Worm (Caenorhabditis elegans) whole organism, L4/young adult: Measurements from ENCODE around the gene oac-46.

ENCODE experiments used
- W03F9.2 ChIP-seq: fragments of 150-350 bp; optimal IDR thresholded peaks from 2 replicates; lab custom pipeline; 2014; ENCODE audit warnings: missing biosample characterization, missing genetic modification characterization
- dao-5 ChIP-seq: sonication (generic microtip); optimal IDR thresholded peaks from 2 replicates; lab custom pipeline; 2016; ENCODE audit warnings: missing genotype, missing genetic modification characterization, moderate library complexity, missing compliant biosample characterization
- him-1 ChIP-seq: sonication (generic microtip); optimal IDR thresholded peaks from 2 replicates; lab custom pipeline; 2016; ENCODE audit warnings: missing genotype, missing genetic modification reagents, missing genetic modification characterization, missing compliant biosample characterization

Gene oac-46

DNA sequence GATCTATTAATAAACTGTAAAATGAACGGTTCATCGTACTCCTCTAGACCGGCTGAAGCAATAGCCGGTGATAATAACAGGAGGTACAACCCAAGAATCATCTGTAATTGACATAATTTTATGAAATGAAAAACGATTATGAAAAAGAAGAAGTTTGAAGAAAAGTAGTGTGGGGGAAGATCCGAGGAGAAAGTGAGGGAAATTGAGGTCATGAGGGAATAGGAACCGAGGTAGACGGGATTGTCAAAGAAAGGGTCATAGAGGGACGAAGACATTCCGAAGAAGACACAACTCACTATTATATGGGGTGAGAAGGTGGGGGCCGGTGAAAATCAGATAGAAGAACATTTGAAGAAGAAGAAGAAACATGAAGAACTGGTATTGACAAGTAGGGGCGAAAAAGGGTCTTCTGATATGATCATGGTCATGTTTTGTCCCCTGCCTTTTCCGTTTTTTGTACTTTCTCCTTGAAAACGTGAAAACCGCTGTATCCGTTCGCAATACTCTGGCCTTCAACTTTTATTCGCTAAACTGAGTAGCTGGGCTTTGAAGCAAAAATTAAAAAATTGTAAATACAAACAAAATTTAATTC is at the start of gene oac-46:
TSS of gene oac-46 (minus strand) at position 101 of the 592 bp plus-strand sequence.
- TF ChIP-seq dao-5 (tag; lab: Kevin White, UChicago), result no peak
- no peak for TF ChIP-seq him-1 (tag; lab: Kevin White, UChicago)
- no peak for TF ChIP-seq W03F9.2 (tag; lab: Kevin White, UChicago)

ce11 chrII:8899357-8899748 is 47.5 kb upstream of the oac-46 start:
- TF ChIP-seq dao-5 (tag; lab: Kevin White, UChicago) (no peak), W03F9.2 (tag; lab: Kevin White, UChicago) (no peak), him-1 (tag; lab: Kevin White, UChicago) (no peak)

DNA sequence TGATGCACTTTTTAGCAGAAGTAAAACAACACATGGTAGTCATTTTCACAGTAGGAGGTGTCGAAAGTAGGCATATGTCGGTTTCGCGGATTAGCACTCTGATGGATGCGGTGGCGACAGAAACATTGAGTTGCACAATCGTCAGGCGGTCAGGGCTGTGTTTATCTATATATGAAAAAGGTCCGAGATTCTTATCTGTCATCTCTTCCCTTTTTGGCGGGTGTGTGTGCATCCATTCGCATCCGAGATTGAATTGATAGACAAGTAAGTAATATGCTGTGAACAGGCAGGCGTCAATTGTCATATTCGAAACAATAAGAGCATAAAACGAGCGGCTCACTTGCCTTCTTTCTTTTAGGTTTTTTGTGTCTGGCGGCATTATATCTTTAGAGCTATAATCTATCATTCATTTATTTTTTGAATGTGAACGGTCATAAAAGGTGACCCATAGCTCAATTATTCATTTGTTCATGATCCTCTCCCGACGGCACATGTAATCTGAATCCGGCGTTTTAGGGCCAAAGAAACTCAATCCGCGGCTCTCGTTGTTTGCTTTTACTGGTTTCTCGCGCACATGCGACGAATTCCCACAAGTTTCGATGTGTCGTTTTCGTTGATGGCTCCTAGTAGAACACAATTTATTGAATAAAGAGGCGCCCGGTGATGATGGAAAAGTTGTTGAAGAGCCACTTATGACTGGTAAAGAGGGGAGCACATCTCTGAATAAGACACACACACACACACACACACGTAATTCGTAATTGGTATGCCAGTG is 46.9 kb upstream of the oac-46 start:
- TF ChIP-seq him-1 (tag; lab: Kevin White, UChicago) (no peak), dao-5 (tag; lab: Kevin White, UChicago) (no peak), W03F9.2 (tag; lab: Kevin White, UChicago) (no peak)

ce11 chrII:8897244-8897643 is 45.3 kb upstream of the oac-46 start:
- TF ChIP-seq him-1 (tag; lab: Kevin White, UChicago), result no peak
- TF ChIP-seq W03F9.2 (tag; lab: Kevin White, UChicago), result no peak

- TF ChIP-seq W03F9.2 (tag; lab: Kevin White, UChicago), result no peak
- no peak for TF ChIP-seq him-1 (tag; lab: Kevin White, UChicago)
- no peak for TF ChIP-seq dao-5 (tag; lab: Kevin White, UChicago)
These were observed 44.6 kb upstream of the oac-46 start, which contains the start of gene lat-1 for ce11 chrII:8896541-8896940. TSS of gene lat-1 (plus strand) at chrII:8896841.

DNA sequence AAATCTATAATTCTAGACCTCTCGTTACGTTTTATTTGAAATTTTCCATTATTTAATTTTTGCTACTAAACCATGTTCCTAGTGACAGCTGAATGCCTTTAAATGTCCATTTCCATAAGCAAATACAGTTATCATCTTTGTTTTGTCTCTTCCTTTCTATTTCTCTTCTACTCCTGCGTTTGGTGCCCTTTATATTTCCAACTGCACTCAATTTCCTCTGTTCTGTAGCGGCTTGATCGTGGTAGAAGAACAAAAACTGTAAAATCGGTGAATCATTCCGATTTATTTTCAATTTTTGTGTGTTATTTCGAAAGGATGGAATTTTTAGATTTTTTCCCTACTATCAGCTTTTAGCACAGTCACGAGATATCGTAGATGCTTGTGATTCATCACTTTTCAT is 44.0 kb upstream of the oac-46 start:
- TF ChIP-seq W03F9.2 (tag; lab: Kevin White, UChicago) (no peak), him-1 (tag; lab: Kevin White, UChicago) (no peak), dao-5 (tag; lab: Kevin White, UChicago) (no peak)

DNA sequence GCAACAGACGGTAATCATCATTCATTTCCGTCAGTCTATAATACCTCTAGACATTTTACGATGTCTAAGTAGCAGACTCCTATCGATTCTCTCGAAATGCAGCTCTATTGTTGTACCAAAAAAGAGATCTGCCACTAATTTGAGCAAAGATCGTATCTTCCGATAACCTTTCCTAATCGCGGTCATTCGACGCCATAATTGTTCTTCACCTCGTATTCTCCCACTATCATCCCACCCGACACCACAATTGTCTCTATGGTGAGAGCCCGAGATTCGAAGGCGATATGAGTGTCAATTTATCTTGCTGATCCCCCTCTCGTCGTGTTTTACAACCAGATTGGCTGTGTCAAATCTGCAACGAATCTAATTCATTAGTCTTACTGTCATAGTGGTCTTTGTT is 43.5 kb upstream of the oac-46 start:
- TF ChIP-seq W03F9.2 (tag; lab: Kevin White, UChicago) (no peak), dao-5 (tag; lab: Kevin White, UChicago) (no peak), him-1 (tag; lab: Kevin White, UChicago) (no peak)

DNA sequence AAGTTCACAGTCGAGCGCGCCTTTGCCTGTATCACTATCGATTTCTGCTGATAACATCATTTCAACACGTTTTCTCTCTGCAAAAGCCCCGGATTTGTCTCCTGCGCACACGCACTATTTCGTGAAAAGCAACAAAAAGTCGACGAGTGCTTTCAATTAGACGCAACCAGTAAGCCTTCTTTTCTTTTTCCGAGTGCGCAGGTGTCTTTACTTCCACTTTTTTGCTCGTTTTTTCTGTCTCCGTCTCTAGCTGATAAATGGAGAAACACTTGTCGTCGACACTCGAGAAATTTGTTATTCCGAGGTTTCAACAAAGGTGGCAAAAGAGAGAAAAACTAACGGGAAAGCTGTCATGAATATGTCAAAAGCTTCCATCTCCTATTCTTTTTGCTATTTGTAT is 39.7 kb upstream of the oac-46 start:
- TF ChIP-seq dao-5 (tag; lab: Kevin White, UChicago), result no peak
- no peak for TF ChIP-seq W03F9.2 (tag; lab: Kevin White, UChicago)
- TF ChIP-seq him-1 (tag; lab: Kevin White, UChicago), result no peak

DNA sequence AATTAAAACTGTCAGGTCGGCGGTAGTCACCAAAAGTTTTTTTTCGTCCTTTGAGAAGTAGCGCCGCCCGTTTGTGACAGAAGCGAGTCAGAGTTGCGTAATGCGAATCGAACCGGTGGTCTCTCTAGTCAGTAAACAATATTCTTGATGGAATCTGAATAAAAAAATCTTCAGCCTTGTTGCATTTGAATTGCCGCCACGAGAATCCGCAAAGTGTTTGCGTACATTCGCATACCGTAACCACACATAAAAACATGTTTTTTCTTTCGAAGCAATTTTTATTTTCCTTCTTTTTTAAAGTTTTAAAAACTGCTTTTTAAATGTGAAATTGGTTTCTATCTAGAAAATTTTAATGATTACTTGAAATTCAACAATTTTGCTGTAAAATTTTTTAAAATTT is 39.1 kb upstream of the oac-46 start:
- TF ChIP-seq dao-5 (tag; lab: Kevin White, UChicago), result no peak
- TF ChIP-seq him-1 (tag; lab: Kevin White, UChicago), result no peak

ce11 chrII:8890530-8890929 is 38.6 kb upstream of the oac-46 start:
- no peak for TF ChIP-seq him-1 (tag; lab: Kevin White, UChicago)
- no peak for TF ChIP-seq dao-5 (tag; lab: Kevin White, UChicago)
- no peak for TF ChIP-seq W03F9.2 (tag; lab: Kevin White, UChicago)

DNA sequence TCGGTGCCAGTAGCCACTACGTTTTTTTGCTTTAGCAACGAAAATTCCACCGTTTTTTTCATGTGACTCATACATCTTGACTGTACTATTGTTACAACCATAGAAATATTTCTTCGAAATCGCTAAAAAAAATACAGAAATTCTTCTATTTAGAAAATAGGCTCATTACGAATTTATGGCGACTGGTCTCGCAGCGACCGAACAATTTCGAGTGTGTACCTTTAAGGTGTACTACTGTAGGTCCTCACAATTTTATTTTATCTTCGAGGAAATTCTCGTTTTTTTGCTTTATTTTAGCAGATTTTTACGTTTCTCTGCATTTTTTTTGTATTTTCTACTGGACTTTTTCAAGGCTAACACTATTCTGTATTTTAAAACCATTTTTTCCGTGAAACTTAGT is 38.1 kb upstream of the oac-46 start:
- peak; percentile 37 for TF ChIP-seq W03F9.2 (tag; lab: Kevin White, UChicago)
- TF ChIP-seq him-1 (tag; lab: Kevin White, UChicago), result no peak
- no peak for TF ChIP-seq dao-5 (tag; lab: Kevin White, UChicago)

DNA sequence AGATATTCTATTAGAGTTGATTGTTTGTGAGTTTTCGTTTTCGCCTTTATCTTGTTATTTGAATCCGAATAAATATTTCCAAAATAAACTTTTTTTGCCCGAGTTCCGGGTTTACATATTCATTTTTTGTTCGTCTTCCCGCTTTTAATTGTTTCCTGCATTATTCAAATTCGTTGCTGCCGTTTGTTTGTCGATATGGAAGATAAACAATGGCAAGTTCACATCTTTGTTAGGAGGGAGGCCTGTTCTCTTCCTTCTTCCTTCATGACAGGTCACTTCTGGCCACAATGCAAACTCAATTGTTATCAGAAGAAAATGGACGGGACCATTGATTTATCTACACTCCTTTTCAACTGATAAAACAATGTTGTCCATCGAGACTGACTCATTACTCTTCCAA is 37.7 kb upstream of the oac-46 start:
- TF ChIP-seq him-1 (tag; lab: Kevin White, UChicago) (no peak), dao-5 (tag; lab: Kevin White, UChicago) (no peak), W03F9.2 (tag; lab: Kevin White, UChicago) (no peak)

ce11 chrII:8884262-8884949 is 32.5 kb upstream of the oac-46 start, which contains the start of the genes T07D4.5 and ddx-19:
TSS of gene T07D4.5 (minus strand) at chrII:8884332.
TSS of gene ddx-19 (plus strand) at chrII:8884899.
- peak; percentile 28 for TF ChIP-seq W03F9.2 (tag; lab: Kevin White, UChicago)
- no peak for TF ChIP-seq dao-5 (tag; lab: Kevin White, UChicago)
